Worm (Caenorhabditis elegans): ENCODE data around the gene H12I13.6.

DNA sequence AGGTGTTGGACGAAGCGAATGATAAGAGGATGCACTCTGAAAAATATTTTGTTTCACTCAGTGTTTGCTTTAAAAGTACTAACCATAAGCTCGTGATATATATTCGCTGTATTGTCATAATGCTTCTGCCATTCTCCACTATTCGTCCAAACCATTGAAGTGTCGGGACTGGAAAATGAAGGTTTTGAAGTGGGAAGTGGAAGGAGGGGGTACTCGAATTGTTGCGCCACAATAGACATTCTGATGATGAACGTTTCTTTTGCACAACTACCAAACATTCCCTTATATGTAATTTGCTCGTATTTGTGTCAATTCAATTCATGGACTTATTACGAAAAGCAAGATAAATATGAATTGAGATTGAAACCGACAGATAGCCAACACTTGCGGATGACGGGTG is 37.6 kb downstream of the H12I13.6 start:
- no peak for TF ChIP-seq unc-39 (tag; optimal IDR thresholded peaks at IDR 0.05)
- no peak for TF ChIP-seq elt-1 (tag; optimal IDR thresholded peaks at IDR 0.05; ENCODE audit: borderline replicate concordance, insufficient read depth)
- no peak for TF ChIP-seq M03D4.4 (tag; optimal IDR thresholded peaks at IDR 0.05)
- no peak for TF ChIP-seq elt-3 (tag; optimal IDR thresholded peaks at IDR 0.05)
- TF ChIP-seq nhr-28 (tag; optimal IDR thresholded peaks at IDR 0.05) = no peak
